Worm (Caenorhabditis elegans): Measurements from ENCODE around the gene col-175.

DNA sequence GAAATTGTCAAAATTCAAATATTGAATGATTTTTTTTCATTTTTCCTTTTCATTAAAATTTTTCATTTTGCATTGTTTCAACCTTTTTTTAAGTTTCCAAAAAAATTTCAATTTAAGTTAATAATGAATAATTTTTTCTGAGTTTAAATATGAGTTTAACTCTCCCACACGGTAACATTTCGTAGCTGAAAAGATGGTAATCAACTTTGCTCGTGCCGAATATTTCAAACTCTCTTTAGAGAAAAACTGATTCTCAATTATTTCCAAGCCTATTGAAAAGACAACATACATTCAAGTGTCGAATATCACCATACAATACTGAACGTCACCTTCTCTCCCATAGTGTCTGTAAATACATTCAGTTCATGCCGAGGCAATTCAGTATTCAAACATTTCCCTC, 25.5 kb downstream of the col-175 start:
- TF ChIP-seq pha-2 (tag; optimal IDR thresholded peaks at IDR 0.05) = no peak
- TF ChIP-seq fkh-10 (GFP tag; optimal IDR thresholded peaks at IDR 0.05) = no peak
- TF ChIP-seq ceh-19 (GFP tag; optimal IDR thresholded peaks at IDR 0.05) = no peak
- no peak for TF ChIP-seq pha-4 (tag; optimal IDR thresholded peaks at IDR 0.05)
- TF ChIP-seq hlh-30 (tag; optimal IDR thresholded peaks at IDR 0.05; ENCODE audit: insufficient read depth) = no peak
- TF ChIP-seq ama-1 (optimal IDR thresholded peaks at IDR 0.05) = no peak
- TF ChIP-seq elt-2 (tag; optimal IDR thresholded peaks at IDR 0.05) = no peak
- no peak for TF ChIP-seq ceh-34 (tag; optimal IDR thresholded peaks at IDR 0.05)
